Worm (Caenorhabditis elegans) whole organism, L1 larva: ENCODE data around the gene rpac-40.
A peak's percentile ranks its signal among the peaks of the same experiment; 100 is the strongest.

Experiments used
- aha-1 ChIP-seq: fragments of 150-350 bp; optimal IDR thresholded peaks from 2 replicates; lab custom pipeline; 2014; ENCODE audit warnings: missing biosample characterization, missing genetic modification characterization
- alr-1 ChIP-seq: fragments of 200-800 bp; sonication (Bioruptor generic); optimal IDR thresholded peaks from 2 replicates; lab custom pipeline; 2018; ENCODE audit warnings: borderline replicate concordance, mild to moderate bottlenecking, missing genetic modification characterization, missing compliant biosample characterization
- aly-2 ChIP-seq: fragments of 150-350 bp; optimal IDR thresholded peaks from 2 replicates; lab custom pipeline; 2014; ENCODE audit warnings: missing biosample characterization, missing genetic modification characterization
- ama-1 ChIP-seq: fragments of 150-350 bp; optimal IDR thresholded peaks from 2 replicates; lab custom pipeline; 2014
- ceh-63 ChIP-seq: fragments of 200-800 bp; sonication (Bioruptor generic); optimal IDR thresholded peaks from 2 replicates; lab custom pipeline; 2018; ENCODE audit warnings: mild to moderate bottlenecking, missing genetic modification characterization, missing compliant biosample characterization
- ceh-8 ChIP-seq: fragments of 200-800 bp; sonication (Bioruptor generic); optimal IDR thresholded peaks from 2 replicates; lab custom pipeline; 2018; ENCODE audit warnings: mild to moderate bottlenecking, missing genetic modification characterization, moderate library complexity, missing compliant biosample characterization
- ceh-90 ChIP-seq: sonication (generic microtip); optimal IDR thresholded peaks from 2 replicates; lab custom pipeline; 2016; ENCODE audit warnings: missing genetic modification characterization, missing compliant biosample characterization
- dsc-1 ChIP-seq: sonication (generic microtip); optimal IDR thresholded peaks from 2 replicates; lab custom pipeline; 2016; ENCODE audit warnings: mild to moderate bottlenecking, missing genetic modification characterization, missing compliant biosample characterization
- egl-13 ChIP-seq: sonication (generic microtip); optimal IDR thresholded peaks from 2 replicates; lab custom pipeline; 2016; ENCODE audit warnings: missing genotype, missing genetic modification reagents, missing genetic modification characterization, missing compliant biosample characterization
- egl-27 ChIP-seq, 2 experiments: fragments of 150-350 bp in 1 of 2; sonication (generic microtip); optimal IDR thresholded peaks; 3 replicates each; lab custom pipeline; 2017 to 2018; ENCODE audit warnings: missing biosample characterization in 2 of 2, missing genetic modification characterization in 2 of 2, missing genetic modification reagents in 2 of 2
- elt-2 ChIP-seq: sonication (generic microtip); optimal IDR thresholded peaks from 2 replicates; lab custom pipeline; 2016; ENCODE audit warnings: missing genetic modification characterization, mild to moderate bottlenecking, inconsistent platforms, missing compliant biosample characterization, missing genetic modification reagents
- elt-3 ChIP-seq, 6 experiments: fragments of 150-350 bp in 1 of 6; sonication (generic microtip); optimal IDR thresholded peaks; 2 replicates each; lab custom pipeline; 2017 to 2018; ENCODE audit warnings: missing biosample characterization in 6 of 6, missing genetic modification characterization in 6 of 6, inconsistent platforms in 1 of 6
- fkh-10 ChIP-seq: sonication (generic microtip); optimal IDR thresholded peaks from 2 replicates; lab custom pipeline; 2017; ENCODE audit warnings: missing biosample characterization, missing genetic modification reagents, missing genetic modification characterization
- fkh-8 ChIP-seq: sonication (generic microtip); optimal IDR thresholded peaks from 2 replicates; lab custom pipeline; 2016; ENCODE audit warnings: mild to moderate bottlenecking, missing genetic modification characterization, missing compliant biosample characterization
- fos-1 ChIP-seq: fragments of 150-350 bp; optimal IDR thresholded peaks from 2 replicates; lab custom pipeline; 2014; ENCODE audit warnings: missing biosample characterization, missing genetic modification characterization
- grh-1 ChIP-seq: fragments of 200-800 bp; sonication (Bioruptor generic); IDR thresholded peaks from 2 replicates; pipeline ENCODE4 v1.3.6; 2022; ENCODE audit warnings: missing genetic modification reagents, missing genetic modification characterization, missing compliant biosample characterization
- hlh-4 ChIP-seq: sonication (generic microtip); optimal IDR thresholded peaks from 2 replicates; lab custom pipeline; 2016; ENCODE audit warnings: mild to moderate bottlenecking, missing genetic modification characterization, missing compliant biosample characterization
- hpl-2 ChIP-seq: fragments of 150-350 bp; optimal IDR thresholded peaks from 2 replicates; lab custom pipeline; 2014; ENCODE audit warnings: missing biosample characterization, missing genetic modification reagents, missing genetic modification characterization
- irx-1 ChIP-seq: sonication (generic microtip); optimal IDR thresholded peaks from 2 replicates; lab custom pipeline; 2016; ENCODE audit warnings: missing genetic modification characterization, missing compliant biosample characterization
- jun-1 ChIP-seq: fragments of 150-350 bp; optimal IDR thresholded peaks from 2 replicates; lab custom pipeline; 2014; ENCODE audit warnings: missing biosample characterization, missing genetic modification reagents, missing genetic modification characterization
- lin-13 ChIP-seq: fragments of 150-350 bp; optimal IDR thresholded peaks from 2 replicates; lab custom pipeline; 2014; ENCODE audit warnings: missing biosample characterization, missing genetic modification reagents, missing genetic modification characterization
- lin-15B ChIP-seq: fragments of 150-350 bp; sonication (generic microtip); optimal IDR thresholded peaks from 3 replicates; lab custom pipeline; 2014; ENCODE audit warnings: missing biosample characterization, missing genetic modification characterization
- lin-35 ChIP-seq, 2 experiments: fragments of 150-350 bp; optimal IDR thresholded peaks; 2 replicates each; lab custom pipeline; 2014; ENCODE audit warnings: missing biosample characterization in 2 of 2, missing genetic modification characterization in 2 of 2, missing genetic modification reagents in 2 of 2
- lin-39 ChIP-seq: fragments of 150-350 bp; optimal IDR thresholded peaks from 2 replicates; lab custom pipeline; 2014; ENCODE audit warnings: missing biosample characterization, missing genetic modification reagents, missing genetic modification characterization
- lir-3 ChIP-seq: sonication (generic microtip); optimal IDR thresholded peaks from 2 replicates; lab custom pipeline; 2016; ENCODE audit warnings: mild to moderate bottlenecking, missing genetic modification characterization, moderate library complexity, missing compliant biosample characterization; ENCODE audit not compliant: poor library complexity
- lsy-2 ChIP-seq, 2 experiments: fragments of 150-350 bp; optimal IDR thresholded peaks; 2 replicates each; lab custom pipeline; 2014; ENCODE audit warnings: missing biosample characterization in 2 of 2, missing genetic modification characterization in 2 of 2
- mab-9 ChIP-seq: fragments of 200-800 bp; sonication (Bioruptor generic); IDR thresholded peaks from 2 replicates; pipeline ENCODE4 v1.3.6; 2022; ENCODE audit warnings: missing genetic modification reagents, missing genetic modification characterization, missing compliant biosample characterization
- mef-2 ChIP-seq: fragments of 150-350 bp; optimal IDR thresholded peaks from 2 replicates; lab custom pipeline; 2014; ENCODE audit warnings: missing biosample characterization, missing genetic modification characterization
- mep-1 ChIP-seq: fragments of 150-350 bp; optimal IDR thresholded peaks from 2 replicates; lab custom pipeline; 2014; ENCODE audit warnings: missing biosample characterization, missing genetic modification characterization
- nhr-11 ChIP-seq: fragments of 150-350 bp; optimal IDR thresholded peaks from 2 replicates; lab custom pipeline; 2014; ENCODE audit warnings: missing biosample characterization, missing genetic modification characterization
- nhr-12 ChIP-seq: sonication (generic microtip); optimal IDR thresholded peaks from 2 replicates; lab custom pipeline; 2017; ENCODE audit warnings: missing biosample characterization, missing genetic modification characterization
- nhr-19 ChIP-seq: fragments of 200-800 bp; sonication (Bioruptor generic); conservative IDR thresholded peaks from 2 replicates; pipeline ENCODE4 v1.3.6; 2022; ENCODE audit warnings: missing genetic modification characterization, missing compliant biosample characterization
- nhr-20 ChIP-seq: sonication (generic microtip); optimal IDR thresholded peaks from 2 replicates; lab custom pipeline; 2016; ENCODE audit warnings: mild to moderate bottlenecking, missing genetic modification characterization, missing compliant biosample characterization
- nhr-28 ChIP-seq: fragments of 150-350 bp; optimal IDR thresholded peaks from 2 replicates; lab custom pipeline; 2014; ENCODE audit warnings: missing biosample characterization, missing genetic modification characterization
- nhr-47 ChIP-seq: sonication (generic microtip); optimal IDR thresholded peaks from 2 replicates; lab custom pipeline; 2016; ENCODE audit warnings: mild to moderate bottlenecking, missing genetic modification characterization, moderate library complexity, missing compliant biosample characterization
- nhr-76 ChIP-seq: sonication (generic microtip); optimal IDR thresholded peaks from 2 replicates; lab custom pipeline; 2017; ENCODE audit warnings: missing biosample characterization, missing genetic modification characterization
- nhr-77 ChIP-seq: fragments of 150-350 bp; optimal IDR thresholded peaks from 2 replicates; lab custom pipeline; 2014; ENCODE audit warnings: missing biosample characterization, missing genetic modification characterization
- pag-3 ChIP-seq: sonication (generic microtip); optimal IDR thresholded peaks from 2 replicates; lab custom pipeline; 2017; ENCODE audit warnings: missing genetic modification characterization, mild to moderate bottlenecking, missing compliant biosample characterization, antibody characterized with exemption, borderline replicate concordance; ENCODE audit not compliant: insufficient read depth
- skn-1 ChIP-seq: fragments of 150-350 bp; optimal IDR thresholded peaks from 2 replicates; lab custom pipeline; 2014; ENCODE audit warnings: missing biosample characterization, missing genetic modification characterization
- snpc-4 ChIP-seq: fragments of 150-350 bp; optimal IDR thresholded peaks from 2 replicates; lab custom pipeline; 2014; ENCODE audit warnings: missing biosample characterization, missing genetic modification characterization
- snu-23 ChIP-seq: sonication (generic microtip); optimal IDR thresholded peaks from 2 replicates; lab custom pipeline; 2016; ENCODE audit warnings: missing genetic modification characterization, missing compliant biosample characterization
- sox-4 ChIP-seq: sonication (generic microtip); optimal IDR thresholded peaks from 2 replicates; lab custom pipeline; 2016; ENCODE audit warnings: missing genetic modification characterization, missing compliant biosample characterization
- swsn-7 ChIP-seq: sonication (generic microtip); optimal IDR thresholded peaks from 2 replicates; lab custom pipeline; 2016; ENCODE audit warnings: missing genetic modification characterization, missing compliant biosample characterization
- tbx-2 ChIP-seq: sonication (generic microtip); optimal IDR thresholded peaks from 2 replicates; lab custom pipeline; 2016; ENCODE audit warnings: missing genetic modification characterization, missing compliant biosample characterization
- unc-130 ChIP-seq: fragments of 150-350 bp; optimal IDR thresholded peaks from 2 replicates; lab custom pipeline; 2017; ENCODE audit warnings: missing biosample characterization, missing genetic modification characterization, inconsistent platforms
- unc-30 ChIP-seq: sonication (generic microtip); optimal IDR thresholded peaks from 2 replicates; lab custom pipeline; 2017; ENCODE audit warnings: missing biosample characterization, missing genetic modification characterization
- unc-86 ChIP-seq: sonication (generic microtip); optimal IDR thresholded peaks from 2 replicates; lab custom pipeline; 2016; ENCODE audit warnings: missing genetic modification characterization, missing compliant biosample characterization
- unc-98 ChIP-seq: fragments of 200-800 bp; sonication (Bioruptor generic); IDR thresholded peaks from 2 replicates; pipeline ENCODE4 v1.3.6; 2022; ENCODE audit warnings: missing genetic modification characterization, missing compliant biosample characterization
- vab-15 ChIP-seq: sonication (generic microtip); optimal IDR thresholded peaks from 2 replicates; lab custom pipeline; 2017; ENCODE audit warnings: missing genotype, mild to moderate bottlenecking, missing genetic modification characterization, missing compliant biosample characterization
- zag-1 ChIP-seq: fragments of 150-350 bp; optimal IDR thresholded peaks from 2 replicates; lab custom pipeline; 2014; ENCODE audit warnings: missing biosample characterization, missing genetic modification characterization
- zip-4 ChIP-seq: fragments of 200-800 bp; sonication (Bioruptor generic); optimal IDR thresholded peaks from 2 replicates; lab custom pipeline; 2018; ENCODE audit warnings: mild to moderate bottlenecking, missing genetic modification characterization, moderate library complexity, missing compliant biosample characterization
- ztf-4 ChIP-seq: fragments of 150-350 bp; optimal IDR thresholded peaks from 2 replicates; lab custom pipeline; 2014; ENCODE audit warnings: missing biosample characterization, missing genetic modification characterization

The rpac-40 gene

DNA sequence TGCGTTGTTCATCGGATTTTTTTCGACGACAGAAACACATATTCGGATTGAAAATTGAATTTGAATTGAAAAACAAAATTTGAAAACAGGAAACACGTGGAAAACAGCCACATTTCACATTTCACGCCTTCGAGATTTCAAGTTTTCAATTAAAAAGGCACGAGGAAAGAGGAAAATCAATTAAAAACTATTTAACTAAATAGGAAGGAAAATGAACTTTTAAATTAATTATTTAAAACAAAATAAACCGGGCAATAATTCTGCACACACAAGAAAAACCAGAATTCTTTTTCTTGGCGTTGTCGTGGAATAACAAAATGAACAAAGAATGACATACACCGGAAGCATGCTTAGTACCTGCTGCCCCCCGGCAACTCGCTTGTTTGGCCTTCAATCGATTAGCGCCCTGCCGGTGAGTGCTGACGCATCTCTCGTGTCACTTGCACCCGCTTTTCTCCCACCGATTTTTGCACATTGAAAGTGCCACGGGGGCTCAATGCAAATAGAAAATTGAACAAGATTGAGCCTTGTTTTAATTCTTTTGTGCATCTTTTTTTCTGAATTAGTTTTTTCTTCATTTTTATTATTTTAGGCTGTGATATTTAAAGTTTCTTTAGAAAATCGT lies 4.6 kb upstream of the rpac-40 start, which contains the start of gene Y45G5AM.9 (continued):
- TF ChIP-seq mab-9 (GFP tag; lab: Robert Waterston, UW) (0 out of 2 replicates have a peak, but pooled peaks have one; percentile 26), jun-1 (tag; lab: Kevin White, UChicago) (peak; percentile 60), elt-2 (tag; lab: Kevin White, UChicago) (peak; percentile 37), unc-86 (tag; lab: Kevin White, UChicago) (peak; percentile 79), fos-1 (tag; lab: Kevin White, UChicago) (peak; percentile 69), hpl-2 (GFP tag; lab: Kevin White, UChicago) (peak; percentile 3), lin-35 (GFP tag; optimal IDR thresholded peaks at IDR 0.05; lab: Kevin White, UChicago) (peak; percentile 85 to 89), lin-15B (tag; lab: Kevin White, UChicago) (peak; percentile 14), grh-1 (GFP tag; lab: Robert Waterston, UW) (peak; percentile 79), snpc-4 (tag; lab: Kevin White, UChicago) (peak; percentile 61), lir-3 (tag; lab: Kevin White, UChicago) (no peak), ceh-90 (no peak), hlh-4 (no peak), nhr-12 (no peak), sox-4 (tag; lab: Kevin White, UChicago) (peak; percentile 54), unc-130 (peak; percentile 53), zip-4 (GFP tag; lab: Kevin White, UChicago) (peak; percentile 59), mep-1 (tag; lab: Kevin White, UChicago) (peak; percentile 80), egl-13 (peak; percentile 73), skn-1 (tag; lab: Kevin White, UChicago) (peak; percentile 67), lin-39 (tag; lab: Kevin White, UChicago) (peak; percentile 29), nhr-20 (peak; percentile 82), nhr-47 (peak; percentile 89), lsy-2 (tag; optimal IDR thresholded peaks at IDR 0.05; lab: Kevin White, UChicago) (peak; percentile 87), elt-3 (tag; optimal IDR thresholded peaks at IDR 0.05; lab: Kevin White, UChicago) (peak in 2 of 6 experiments; percentile 33 to 45), lin-13 (GFP tag; lab: Kevin White, UChicago) (peak; percentile 73), unc-98 (GFP tag; lab: Robert Waterston, UW) (no peak), aly-2 (tag; lab: Kevin White, UChicago) (no peak), alr-1 (tag; lab: Kevin White, UChicago) (no peak), snu-23 (GFP tag; lab: Kevin White, UChicago) (peak; percentile 87), mef-2 (tag; lab: Kevin White, UChicago) (no peak), ama-1 (no peak), nhr-11 (tag; lab: Kevin White, UChicago) (peak; percentile 9), tbx-2 (peak; percentile 87), zag-1 (tag; lab: Kevin White, UChicago) (no peak), irx-1 (tag; lab: Kevin White, UChicago) (peak; percentile 73), ceh-8 (GFP tag; lab: Kevin White, UChicago) (peak; percentile 19), swsn-7 (tag; lab: Kevin White, UChicago) (peak; percentile 82), nhr-76 (no peak), ceh-63 (GFP tag; lab: Kevin White, UChicago) (no peak), nhr-28 (no peak), aha-1 (tag; lab: Kevin White, UChicago) (peak; percentile 48), nhr-77 (peak; percentile 83), fkh-10 (GFP tag; lab: Kevin White, UChicago) (peak; percentile 55), pag-3 (peak; percentile 19), vab-15 (tag; lab: Kevin White, UChicago) (no peak), ztf-4 (tag; lab: Kevin White, UChicago) (no peak), nhr-19 (peak; percentile 77), egl-27 (tag; optimal IDR thresholded peaks at IDR 0.05; lab: Kevin White, UChicago) (no peak), dsc-1 (tag; lab: Kevin White, UChicago) (peak; percentile 84), unc-30 (tag; lab: Kevin White, UChicago) (no peak), fkh-8 (tag; lab: Kevin White, UChicago) (peak; percentile 86)
